Fruit fly (Drosophila melanogaster): ENCODE data around the gene CG17219.

Gene CG17219

DNA sequence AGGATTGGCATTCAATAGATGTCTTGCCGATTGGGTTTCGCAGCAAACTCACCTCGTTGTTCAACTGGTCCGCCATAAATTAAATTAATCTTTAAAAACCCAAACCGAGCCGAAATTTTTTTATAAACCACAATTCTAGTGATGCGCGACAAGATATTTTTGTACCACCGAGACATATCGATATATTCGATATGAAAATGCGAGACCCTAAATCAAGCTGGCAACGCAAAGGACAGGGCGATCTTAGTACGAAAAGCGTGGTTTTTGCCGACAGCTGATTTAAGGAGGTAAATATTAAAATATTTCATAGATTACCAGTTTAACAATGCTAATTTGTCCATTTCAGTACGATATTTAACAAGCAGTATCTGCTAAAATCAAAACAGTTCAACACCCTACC is at the start of gene CG17219, which contains the start of gene Sf3b2 (continued):
- TF ChIP-seq Opbp (GFP tag; IDR thresholded peaks at IDR 0.05; ENCODE audit: partially characterized antibody), result peak; percentile 77
- peak; percentile 61 for TF ChIP-seq tna (GFP tag; IDR thresholded peaks at IDR 0.05; ENCODE audit: partially characterized antibody)
- TF ChIP-seq CG34224 (GFP tag; IDR thresholded peaks at IDR 0.05; ENCODE audit: partially characterized antibody), result peak; percentile 76
- no peak; the same call in 2 of the 3 replicates for TF ChIP-seq zen2 (GFP tag; IDR thresholded peaks at IDR 0.05; ENCODE audit: partially characterized antibody)
- TF ChIP-seq Mrtf (GFP tag; IDR thresholded peaks at IDR 0.05), result no peak
- no peak for TF ChIP-seq peb (GFP tag; IDR thresholded peaks at IDR 0.05)
- TF ChIP-seq CG2202 (tag; optimal IDR thresholded peaks at IDR 0.05), result no peak
- TF ChIP-seq Eip74EF (GFP tag; optimal IDR thresholded peaks at IDR 0.05), result no peak
- no peak for TF ChIP-seq chm (GFP tag; IDR thresholded peaks at IDR 0.05)
- TF ChIP-seq CG3847 (GFP tag; IDR thresholded peaks at IDR 0.05), result peak; percentile 54
- peak; percentile 96 for TF ChIP-seq trem (tag; optimal IDR thresholded peaks at IDR 0.05)
- TF ChIP-seq CG10565 (GFP tag; optimal IDR thresholded peaks at IDR 0.05), result no peak
- no peak for TF ChIP-seq CG7839 (tag; optimal IDR thresholded peaks at IDR 0.05)
- no peak for TF ChIP-seq grau (tag; optimal IDR thresholded peaks at IDR 0.05)
- TF ChIP-seq BEAF-32 (GFP tag; optimal IDR thresholded peaks at IDR 0.05), result peak; percentile 85
- TF ChIP-seq Dp (GFP tag; optimal IDR thresholded peaks at IDR 0.05), result peak; percentile 64
- no peak for TF ChIP-seq CG17568 (GFP tag; optimal IDR thresholded peaks at IDR 0.05)
- TF ChIP-seq btn (GFP tag; optimal IDR thresholded peaks at IDR 0.05), result no peak
- no peak for TF ChIP-seq CrebB (tag; optimal IDR thresholded peaks at IDR 0.05)
- no peak for TF ChIP-seq Camta (GFP tag; optimal IDR thresholded peaks at IDR 0.05)
- no peak for TF ChIP-seq CG5953 (GFP tag; IDR thresholded peaks at IDR 0.05)
- TF ChIP-seq bbx (GFP tag; IDR thresholded peaks at IDR 0.05; ENCODE audit: partially characterized antibody), result peak; percentile 73
- peak; percentile 69 for TF ChIP-seq CG1603 (tag; optimal IDR thresholded peaks at IDR 0.05)
- TF ChIP-seq nerfin-1 (tag; optimal IDR thresholded peaks at IDR 0.05), result no peak
- TF ChIP-seq E2f1 (GFP tag; IDR thresholded peaks at IDR 0.05), result no peak
- no peak for TF ChIP-seq CG5245 (GFP tag; optimal IDR thresholded peaks at IDR 0.05)
- TF ChIP-seq CG12391 (tag; optimal IDR thresholded peaks at IDR 0.05), result no peak
- TF ChIP-seq dm (GFP tag; optimal IDR thresholded peaks at IDR 0.05), result peak; percentile 91
- 0 out of 2 replicates have a peak, but pooled peaks have one; percentile 39 for TF ChIP-seq nerfin-2 (GFP tag; IDR thresholded peaks at IDR 0.05; ENCODE audit: partially characterized antibody)
- 0 out of 3 replicates have a peak, but pooled peaks have one; percentile 32 for TF ChIP-seq mld (GFP tag; IDR thresholded peaks at IDR 0.05; ENCODE audit: partially characterized antibody)
- peak; percentile 40 for TF ChIP-seq nmo (GFP tag; optimal IDR thresholded peaks at IDR 0.05)
- peak; percentile 56 for TF ChIP-seq CG2116 (GFP tag; optimal IDR thresholded peaks at IDR 0.05)
- no peak for TF ChIP-seq CG5180 (GFP tag; optimal IDR thresholded peaks at IDR 0.05)
- peak; percentile 51 for TF ChIP-seq NC2β (GFP tag; optimal IDR thresholded peaks at IDR 0.05)
- TF ChIP-seq CG17361 (GFP tag; IDR thresholded peaks at IDR 0.05), result no peak
- peak; percentile 18 for TF ChIP-seq sens (GFP tag)
- TF ChIP-seq lmd (GFP tag; IDR thresholded peaks at IDR 0.05), result no peak
- TF ChIP-seq Dref (GFP tag; IDR thresholded peaks at IDR 0.05), result peak; percentile 90
- no peak for TF ChIP-seq ssp (GFP tag; IDR thresholded peaks at IDR 0.05)
- no peak for TF ChIP-seq HmgD (GFP tag; optimal IDR thresholded peaks at IDR 0.05)
- TF ChIP-seq pfk (GFP tag; optimal IDR thresholded peaks at IDR 0.05), result peak; percentile 22
- TF ChIP-seq pnt (GFP tag; optimal IDR thresholded peaks at IDR 0.05), result no peak
- TF ChIP-seq CG3407 (GFP tag; optimal IDR thresholded peaks at IDR 0.05), result no peak
- peak; percentile 91 for TF ChIP-seq Sry-δ (GFP tag; optimal IDR thresholded peaks at IDR 0.05)
- no peak for TF ChIP-seq CG12769 (tag; optimal IDR thresholded peaks at IDR 0.05)
- peak; percentile 62 for TF ChIP-seq CG12659 (GFP tag; optimal IDR thresholded peaks at IDR 0.05)
- no peak for TF ChIP-seq Trl (optimal IDR thresholded peaks at IDR 0.05)
- peak; percentile 7 for TF ChIP-seq Trl (GFP tag; optimal IDR thresholded peaks at IDR 0.05)
- TF ChIP-seq sob (GFP tag; IDR thresholded peaks at IDR 0.05), result peak; percentile 25; the same call in 1 of the 2 replicates
- TF ChIP-seq CG2120 (GFP tag; optimal IDR thresholded peaks at IDR 0.05), result peak; percentile 49

Data from whole organism, embryonic.